Fruit fly (Drosophila melanogaster) whole organism, embryonic: Measurements from ENCODE around the gene CG7906.
A peak's percentile ranks its signal among the peaks of the same experiment; 100 is the strongest.

Experiments
- CG10959 ChIP-seq: fragments of 200-800 bp; sonication (Bioruptor generic); IDR thresholded peaks from 2 replicates; pipeline ENCODE4 v1.3.6; 2022; ENCODE audit warnings: missing biosample characterization, missing genetic modification characterization
- CG12155 ChIP-seq: fragments of 200-800 bp; sonication (Bioruptor generic); optimal IDR thresholded peaks from 3 replicates; lab custom pipeline; 2016; ENCODE audit warnings: missing biosample characterization, missing genetic modification characterization
- CG12391 ChIP-seq: fragments of 200-800 bp; sonication (Bioruptor generic); optimal IDR thresholded peaks from 3 replicates; lab custom pipeline; 2018; ENCODE audit warnings: missing biosample characterization, mild to moderate bottlenecking, missing genetic modification characterization, moderate library complexity
- CG13624 ChIP-seq: fragments of 200-800 bp; sonication (Bioruptor generic); optimal IDR thresholded peaks from 2 replicates; lab custom pipeline; 2016; ENCODE audit warnings: missing biosample characterization, missing genetic modification characterization
- CG17359 ChIP-seq: fragments of 200-800 bp; sonication (Bioruptor generic); optimal IDR thresholded peaks from 3 replicates; lab custom pipeline; 2018; ENCODE audit warnings: missing biosample characterization, mild to moderate bottlenecking, missing genetic modification characterization, moderate library complexity
- CG17829 ChIP-seq: fragments of 200-800 bp; optimal IDR thresholded peaks from 2 replicates; lab custom pipeline; 2019; ENCODE audit warnings: missing biosample characterization, mild to moderate bottlenecking, missing genetic modification characterization, moderate library complexity
- CG18764 ChIP-seq: fragments of 200-800 bp; sonication (Bioruptor generic); optimal IDR thresholded peaks from 3 replicates; lab custom pipeline; 2016; ENCODE audit warnings: missing biosample characterization, missing genetic modification characterization
- CG4282 ChIP-seq: fragments of 200-800 bp; sonication (Bioruptor generic); optimal IDR thresholded peaks from 2 replicates; lab custom pipeline; 2016; ENCODE audit warnings: missing biosample characterization, missing genetic modification characterization
- CG6791 ChIP-seq: fragments of 200-800 bp; sonication (Bioruptor generic); IDR thresholded peaks from 3 replicates; pipeline ENCODE4 v1.3.6; 2022; ENCODE audit warnings: missing biosample characterization, missing genetic modification characterization; ENCODE audit not compliant: partially characterized antibody
- CG8290 ChIP-seq, 3 experiments: fragments of 200-800 bp; sonication (Bioruptor generic); optimal IDR thresholded peaks; 2 replicates each; lab custom pipeline; 2016 to 2019; ENCODE audit warnings: missing biosample characterization in 3 of 3, missing genetic modification characterization in 3 of 3, mild to moderate bottlenecking in 2 of 3, moderate library complexity in 1 of 3
- Ets65A ChIP-seq: fragments of 200-800 bp; sonication (Bioruptor generic); peaks from one replicate; lab custom pipeline; 2016; ENCODE audit warnings: missing biosample characterization, missing genetic modification characterization
- dmrt11E ChIP-seq: fragments of 200-800 bp; sonication (Bioruptor generic); optimal IDR thresholded peaks from 3 replicates; lab custom pipeline; 2018; ENCODE audit warnings: missing biosample characterization, mild to moderate bottlenecking, missing genetic modification characterization, moderate library complexity
- fd64A ChIP-seq: fragments of 200-800 bp; sonication (Bioruptor generic); optimal IDR thresholded peaks from 3 replicates; lab custom pipeline; 2018; ENCODE audit warnings: missing biosample characterization, mild to moderate bottlenecking, missing genetic modification characterization
- ham ChIP-seq: fragments of 200-800 bp; sonication (Bioruptor generic); IDR thresholded peaks from 2 replicates; pipeline ENCODE4 v1.3.6; 2022; ENCODE audit warnings: missing biosample characterization, missing genetic modification characterization

CG7906 gene

dm6 chr3L:14287832-14288231 is 51.4 kb downstream of the CG7906 start (continued):
- peak; percentile 28 for TF ChIP-seq CG12391
- TF ChIP-seq dmrt11E (tag; lab: Kevin White, UChicago): peak; percentile 47
- no peak for TF ChIP-seq CG8290 (GFP tag; optimal IDR thresholded peaks at IDR 0.05; lab: Kevin White, UChicago)
- TF ChIP-seq CG8290 (tag; optimal IDR thresholded peaks at IDR 0.05; lab: Kevin White, UChicago): no peak
- TF ChIP-seq CG17359: peak; percentile 2
- TF ChIP-seq fd64A (GFP tag; lab: Kevin White, UChicago): no peak
- no peak for TF ChIP-seq CG18764 (GFP tag; lab: Kevin White, UChicago)
- peak; percentile 32; the same call in 1 of the 2 replicates for TF ChIP-seq CG10959
- no peak for TF ChIP-seq CG4282 (GFP tag; lab: Kevin White, UChicago)
- TF ChIP-seq CG17829 (tag; lab: Kevin White, UChicago): no peak
- peak; percentile 27 for TF ChIP-seq Ets65A (GFP tag; lab: Kevin White, UChicago)
- no peak for TF ChIP-seq CG13624 (GFP tag; lab: Kevin White, UChicago)
- TF ChIP-seq ham: no peak
- no peak for TF ChIP-seq CG6791 (GFP tag; lab: Robert Waterston, UW)
- TF ChIP-seq CG12155 (GFP tag; lab: Kevin White, UChicago): no peak
